Fruit fly (Drosophila melanogaster): ENCODE measurements around the gene CG31213.

DNA sequence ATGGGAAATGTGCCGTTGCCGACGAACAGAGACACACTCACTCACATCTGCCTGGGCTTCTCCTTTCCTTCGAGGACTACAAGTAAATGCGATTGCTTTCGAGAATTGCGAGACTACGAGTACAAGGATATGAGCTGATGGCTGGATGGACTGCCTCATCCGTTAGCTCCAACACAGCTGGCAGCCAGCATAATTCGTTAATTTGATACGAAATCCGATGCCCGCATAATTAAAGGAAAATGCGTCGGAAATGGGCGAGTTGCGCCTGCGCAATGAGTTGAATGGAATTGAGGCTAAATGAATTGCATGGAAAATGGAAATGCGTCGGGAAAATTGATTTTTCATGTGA lies 36.9 kb upstream of the CG31213 start:
- TF ChIP-seq h (GFP tag; optimal IDR thresholded peaks at IDR 0.05) = no peak
- no peak for TF ChIP-seq dl (GFP tag; optimal IDR thresholded peaks at IDR 0.05; ENCODE audit: insufficient read depth in 1 of 2, partially characterized antibody in 2 of 2)
- no peak for TF ChIP-seq psq (GFP tag; optimal IDR thresholded peaks at IDR 0.05)
- no peak for TF ChIP-seq OdsH (GFP tag; optimal IDR thresholded peaks at IDR 0.05)
- no peak for TF ChIP-seq Hr78 (GFP tag; optimal IDR thresholded peaks at IDR 0.05)
- TF ChIP-seq lola (GFP tag; optimal IDR thresholded peaks at IDR 0.05) = no peak
- no peak for TF ChIP-seq Dfd (GFP tag; optimal IDR thresholded peaks at IDR 0.05)
- TF ChIP-seq N (GFP tag; optimal IDR thresholded peaks at IDR 0.05) = no peak
- no peak for TF ChIP-seq jim (GFP tag; optimal IDR thresholded peaks at IDR 0.05)
- no peak for TF ChIP-seq HLH106 (tag; optimal IDR thresholded peaks at IDR 0.05)
